Worm (Caenorhabditis elegans): ENCODE measurements around the gene F23H12.5.

F23H12.5 gene

DNA sequence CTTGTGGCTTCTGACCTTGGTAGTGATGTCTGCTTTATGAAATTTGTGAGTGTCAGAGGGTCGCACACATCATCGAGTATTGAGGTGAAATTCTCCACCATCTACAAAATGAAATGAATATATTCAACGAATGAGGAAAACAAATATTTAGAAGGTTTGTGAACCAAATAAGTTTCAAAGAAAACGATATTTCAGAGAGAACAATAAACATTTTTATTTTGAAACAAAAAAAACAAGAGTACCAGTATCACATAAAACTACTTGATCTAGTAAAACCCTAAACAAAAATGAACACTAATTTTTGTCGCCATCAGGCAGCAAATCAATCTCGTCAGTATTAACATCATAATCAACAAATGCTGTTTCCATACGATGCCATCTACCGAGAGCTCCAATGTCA lies 41.4 kb upstream of the F23H12.5 start, which contains the start of gene R04F11.3:
Gene R04F11.3, minus strand, starts transcription at position 101 of the 400 bp plus-strand sequence.
- TF ChIP-seq dmd-4 (tag; optimal IDR thresholded peaks at IDR 0.05; ENCODE audit: borderline replicate concordance) (no peak), sox-4 (tag; optimal IDR thresholded peaks at IDR 0.05) (no peak), ahr-1 (tag; optimal IDR thresholded peaks at IDR 0.05) (no peak), lim-6 (tag; optimal IDR thresholded peaks at IDR 0.05) (no peak)

DNA sequence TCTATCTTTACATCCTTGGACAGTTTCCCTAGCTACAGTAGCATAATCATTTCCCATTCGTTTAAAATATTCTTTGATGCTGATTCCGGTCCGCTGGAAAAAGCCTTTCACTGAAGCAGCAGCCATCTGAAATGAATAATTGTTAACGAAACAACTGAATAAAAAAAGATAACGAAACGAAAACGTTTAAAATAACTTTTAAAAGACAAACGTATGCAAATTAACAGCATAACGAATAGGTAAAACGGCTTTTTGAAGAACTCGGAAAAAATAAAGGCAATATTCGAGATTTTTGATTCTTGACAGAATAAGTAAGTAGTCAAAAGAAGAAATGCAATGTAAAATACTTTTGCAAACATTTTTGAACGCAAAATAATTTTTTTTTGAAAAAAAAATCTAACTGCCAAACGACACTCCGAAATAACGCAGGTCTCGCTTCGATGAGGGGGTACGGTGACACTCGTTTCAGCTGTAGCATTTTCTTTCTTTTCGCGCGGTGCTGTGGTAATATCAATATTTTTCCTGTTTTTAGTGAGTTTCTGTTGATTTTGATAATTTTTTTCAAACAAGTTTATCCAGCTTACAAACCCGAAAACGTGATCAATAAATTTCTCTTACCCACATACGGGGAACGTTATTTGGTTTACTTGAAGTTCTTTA lies 40.4 kb upstream of the F23H12.5 start, which contains the start of the genes R04F11.5 and R04F11.2:
Gene R04F11.5, minus strand, starts transcription at position 126 of the 660 bp plus-strand sequence.
Gene R04F11.2, plus strand, starts transcription at position 488 of the 660 bp plus-strand sequence.
- TF ChIP-seq pha-4 (tag; optimal IDR thresholded peaks at IDR 0.05) (no peak), unc-42 (tag; optimal IDR thresholded peaks at IDR 0.05) (peak; percentile 15), nfya-1 (tag; optimal IDR thresholded peaks at IDR 0.05) (peak; percentile 84), ceh-18 (tag; optimal IDR thresholded peaks at IDR 0.05) (peak; percentile 8), fkh-10 (GFP tag; optimal IDR thresholded peaks at IDR 0.05) (peak; percentile 6), ref-2 (tag; optimal IDR thresholded peaks at IDR 0.05) (peak; percentile 12), ceh-45 (GFP tag; IDR thresholded peaks at IDR 0.05) (no peak), ceh-31 (tag; optimal IDR thresholded peaks at IDR 0.05) (peak; percentile 53)

DNA sequence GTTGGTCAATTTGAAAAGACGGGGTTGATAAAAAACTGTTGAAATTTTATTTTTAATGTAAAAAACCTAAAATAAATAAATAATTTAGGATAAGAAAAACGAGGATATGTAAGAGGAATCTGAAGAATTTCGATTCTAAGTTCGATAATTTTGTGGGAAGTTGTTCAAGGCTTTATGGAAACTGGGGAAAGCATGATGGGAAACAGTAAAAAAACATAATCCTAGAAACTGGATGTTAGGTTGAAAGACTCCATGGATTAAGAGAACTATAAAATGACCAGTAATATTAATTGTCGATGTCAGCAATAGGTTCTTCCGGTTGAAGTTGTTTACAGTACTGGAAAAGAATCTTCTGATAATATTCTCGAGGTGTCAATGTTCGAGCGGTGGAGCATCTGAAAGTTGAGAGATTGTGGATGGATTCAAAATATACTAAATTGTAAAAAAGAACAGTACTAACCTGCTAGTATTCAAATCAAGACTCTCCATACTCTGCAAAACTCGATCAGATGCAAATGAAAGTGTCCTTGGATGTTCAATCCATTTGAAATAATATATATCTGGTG lies 38.1 kb upstream of the F23H12.5 start:
- TF ChIP-seq tbx-2 (tag; optimal IDR thresholded peaks at IDR 0.05) (no peak), ztf-16 (tag; optimal IDR thresholded peaks at IDR 0.05) (no peak), ceh-34 (tag; optimal IDR thresholded peaks at IDR 0.05) (no peak), eyg-1 (tag; optimal IDR thresholded peaks at IDR 0.05) (no peak), F13H6.1 (tag; optimal IDR thresholded peaks at IDR 0.05) (no peak), Y22D7AL.16 (tag; optimal IDR thresholded peaks at IDR 0.05) (no peak), K02D7.2 (tag; optimal IDR thresholded peaks at IDR 0.05) (no peak), npax-4 (tag; optimal IDR thresholded peaks at IDR 0.05) (no peak), pat-9 (tag; optimal IDR thresholded peaks at IDR 0.05) (no peak), T23F11.4 (GFP tag; optimal IDR thresholded peaks at IDR 0.05) (no peak), ceh-24 (tag; optimal IDR thresholded peaks at IDR 0.05) (no peak), hlh-15 (tag; optimal IDR thresholded peaks at IDR 0.05) (no peak), K09A11.1 (tag; optimal IDR thresholded peaks at IDR 0.05; ENCODE audit: insufficient read depth) (no peak), elt-4 (tag; optimal IDR thresholded peaks at IDR 0.05) (no peak), unc-3 (GFP tag; conservative IDR thresholded peaks at IDR 0.05) (no peak), unc-3 (tag; optimal IDR thresholded peaks at IDR 0.05) (no peak)

DNA sequence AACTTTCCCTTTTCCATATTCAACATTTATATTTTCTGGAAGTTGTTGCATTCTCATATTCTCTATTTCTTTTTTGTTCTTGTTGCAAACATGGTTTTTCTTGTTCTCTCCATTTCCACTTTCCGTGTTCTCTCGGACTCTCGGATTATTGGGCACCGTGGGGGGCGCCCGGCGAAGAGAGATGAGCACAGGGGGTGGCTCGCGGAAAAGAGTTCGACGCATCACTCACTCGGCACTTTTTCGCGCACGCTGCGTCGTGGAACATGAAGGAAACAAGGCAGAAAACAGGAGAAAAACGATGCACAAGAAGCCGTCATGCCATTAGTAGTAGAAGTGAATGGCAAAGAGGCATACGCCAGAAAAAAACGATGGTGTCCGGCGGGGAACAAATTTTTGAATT lies 31.8 kb upstream of the F23H12.5 start:
- no peak for TF ChIP-seq Y22D7AL.16 (tag; optimal IDR thresholded peaks at IDR 0.05)
- no peak for TF ChIP-seq T23F11.4 (GFP tag; optimal IDR thresholded peaks at IDR 0.05)
- no peak for TF ChIP-seq ceh-2 (tag; optimal IDR thresholded peaks at IDR 0.05)
- no peak for TF ChIP-seq nhr-11 (tag; optimal IDR thresholded peaks at IDR 0.05)

DNA sequence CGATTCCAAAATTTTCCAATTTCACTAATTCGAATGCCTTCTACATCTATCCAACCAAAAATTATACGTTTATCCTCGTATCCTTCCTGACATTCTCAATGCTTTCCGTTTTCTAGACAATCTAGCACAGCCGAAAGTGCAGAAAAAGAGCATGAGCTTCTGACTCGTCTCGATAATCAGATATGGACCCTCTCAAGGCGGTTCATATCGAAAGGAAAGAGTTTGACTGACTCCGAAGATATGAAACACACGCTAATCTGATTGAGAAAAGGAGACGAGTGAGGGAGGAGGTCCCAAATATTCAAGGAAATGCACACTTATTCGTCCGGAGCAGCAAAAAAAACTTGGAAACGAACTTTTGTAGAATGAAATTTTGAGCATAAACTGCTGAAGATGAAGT lies 29.3 kb upstream of the F23H12.5 start:
- no peak for TF ChIP-seq tbx-7 (tag; optimal IDR thresholded peaks at IDR 0.05)
- TF ChIP-seq unc-42 (tag; optimal IDR thresholded peaks at IDR 0.05) = peak; percentile 75
- no peak for TF ChIP-seq ama-1 (optimal IDR thresholded peaks at IDR 0.05)
- TF ChIP-seq ttx-3 (tag; optimal IDR thresholded peaks at IDR 0.05) = no peak
- TF ChIP-seq ceh-34 (tag; optimal IDR thresholded peaks at IDR 0.05) = no peak
- TF ChIP-seq elt-2 (tag; optimal IDR thresholded peaks at IDR 0.05) = no peak
- TF ChIP-seq ceh-30 (tag; optimal IDR thresholded peaks at IDR 0.05) = no peak
- TF ChIP-seq fkh-10 (GFP tag; optimal IDR thresholded peaks at IDR 0.05) = no peak
